Worm (Caenorhabditis elegans): Measurements from ENCODE around the gene asp-5.

ce11 chrV:8252532-8252931, 19.7 kb upstream of the asp-5 start:
- TF ChIP-seq unc-62 (GFP tag; optimal IDR thresholded peaks at IDR 0.05) (no peak), nhr-25 (tag; optimal IDR thresholded peaks at IDR 0.05) (no peak), ceh-82 (tag; optimal IDR thresholded peaks at IDR 0.05) (no peak), zag-1 (tag; optimal IDR thresholded peaks at IDR 0.05) (no peak), nhr-77 (tag; optimal IDR thresholded peaks at IDR 0.05) (no peak), mdl-1 (tag; optimal IDR thresholded peaks at IDR 0.05) (no peak), nfya-1 (tag; optimal IDR thresholded peaks at IDR 0.05; ENCODE audit: insufficient read depth) (no peak)
